2 fruit fly cellular contexts compared by ENCODE assay signal in the genomic region with DNA sequence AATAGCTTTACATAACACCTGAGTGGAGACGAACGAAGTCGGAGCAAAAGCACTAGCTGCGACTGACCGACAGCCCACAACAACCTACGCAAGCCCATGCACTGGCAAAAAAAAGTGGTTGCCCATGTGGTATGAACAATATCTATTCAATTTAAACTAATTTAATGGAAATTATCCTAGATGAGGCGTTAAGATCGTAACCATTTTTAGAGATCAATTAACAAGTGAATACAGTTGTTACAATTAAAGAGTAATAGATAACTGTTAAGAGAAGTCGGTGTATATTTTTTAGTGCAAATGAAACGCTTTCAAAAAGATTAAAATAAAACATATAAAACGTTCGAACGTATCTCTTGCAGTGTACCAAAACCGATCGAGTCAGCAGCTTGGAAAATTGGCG.
TF ChIP-seq lines count a peak whose summit lies in the region.

No protein-coding gene starts in this region.

TF ChIP-seq in whole organism, embryonic, 481 proteins besides CTCF, POLR2A, EP300 and RAD21 (continued from another document and continues in another):
- TF ChIP-seq MESR4 (GFP tag; optimal IDR thresholded peaks at IDR 0.05; lab: Kevin White, UChicago) (no peak), Dek (tag; optimal IDR thresholded peaks at IDR 0.05; lab: Kevin White, UChicago) (peak; percentile 5), CG13296 (GFP tag; optimal IDR thresholded peaks at IDR 0.05; lab: Kevin White, UChicago) (no peak), ro (GFP tag; IDR thresholded peaks at IDR 0.05; lab: Robert Waterston, UW) (no peak), Hand (GFP tag; optimal IDR thresholded peaks at IDR 0.05; lab: Kevin White, UChicago) (no peak), pfk (GFP tag; optimal IDR thresholded peaks at IDR 0.05; lab: Kevin White, UChicago) (no peak), CG18262 (tag; optimal IDR thresholded peaks at IDR 0.05; lab: Kevin White, UChicago) (peak; percentile 71), sqz (GFP tag; optimal IDR thresholded peaks at IDR 0.05; lab: Kevin White, UChicago) (no peak), CG12104 (GFP tag; optimal IDR thresholded peaks at IDR 0.05; lab: Kevin White, UChicago) (peak; percentile 11), CG30403 (GFP tag; optimal IDR thresholded peaks at IDR 0.05; lab: Kevin White, UChicago) (peak; percentile 46), shn (GFP tag; optimal IDR thresholded peaks at IDR 0.05; lab: Kevin White, UChicago) (no peak), Optix (GFP tag; IDR thresholded peaks at IDR 0.05; lab: Robert Waterston, UW) (no peak), nmo (GFP tag; optimal IDR thresholded peaks at IDR 0.05; lab: Kevin White, UChicago) (peak; percentile 68), chn (GFP tag; optimal IDR thresholded peaks at IDR 0.05; lab: Kevin White, UChicago) (peak; percentile 25), CG9215 (GFP tag; IDR thresholded peaks at IDR 0.05; lab: Robert Waterston, UW) (no peak), Dad (GFP tag; optimal IDR thresholded peaks at IDR 0.05; lab: Kevin White, UChicago) (no peak), Atf-2 (GFP tag; optimal IDR thresholded peaks at IDR 0.05; lab: Kevin White, UChicago) (no peak), klu (GFP tag; IDR thresholded peaks at IDR 0.05; lab: Robert Waterston, UW) (no peak), fd96Cb (tag; optimal IDR thresholded peaks at IDR 0.05; lab: Kevin White, UChicago) (peak; percentile 69), Nf-YA (GFP tag; IDR thresholded peaks at IDR 0.05; lab: Robert Waterston, UW) (no peak), eve (GFP tag; optimal IDR thresholded peaks at IDR 0.05; lab: Kevin White, UChicago) (no peak), CG8388 (GFP tag; optimal IDR thresholded peaks at IDR 0.05; lab: Kevin White, UChicago) (peak; percentile 63), CG4328 (GFP tag; optimal IDR thresholded peaks at IDR 0.05; lab: Kevin White, UChicago) (peak; percentile 32), CG1529 (GFP tag; optimal IDR thresholded peaks at IDR 0.05; lab: Kevin White, UChicago) (peak; percentile 55), crp (GFP tag; optimal IDR thresholded peaks at IDR 0.05; lab: Kevin White, UChicago) (no peak), da (GFP tag; optimal IDR thresholded peaks at IDR 0.05; lab: Kevin White, UChicago) (no peak), CG34224 (GFP tag; IDR thresholded peaks at IDR 0.05; lab: Robert Waterston, UW; ENCODE audit: partially characterized antibody) (no peak), zfh1 (GFP tag; IDR thresholded peaks at IDR 0.05; lab: Robert Waterston, UW) (peak; percentile 46; the same call in 1 of the 3 replicates), CG12659 (GFP tag; optimal IDR thresholded peaks at IDR 0.05; lab: Kevin White, UChicago) (no peak), Asciz (GFP tag; optimal IDR thresholded peaks at IDR 0.05; lab: Kevin White, UChicago) (peak; percentile 71), CG43689 (GFP tag; IDR thresholded peaks at IDR 0.05; lab: Robert Waterston, UW) (no peak), NfI (GFP tag; optimal IDR thresholded peaks at IDR 0.05; lab: Kevin White, UChicago) (peak; percentile 26), HLH4C (GFP tag; IDR thresholded peaks at IDR 0.05; lab: Robert Waterston, UW; ENCODE audit: partially characterized antibody) (no peak), Nf-YB (GFP tag; optimal IDR thresholded peaks at IDR 0.05; lab: Kevin White, UChicago) (peak; percentile 21), bcd (GFP tag; optimal IDR thresholded peaks at IDR 0.05; lab: Kevin White, UChicago) (peak; percentile 11), psq (GFP tag; optimal IDR thresholded peaks at IDR 0.05; lab: Kevin White, UChicago) (no peak), vnd (GFP tag; IDR thresholded peaks at IDR 0.05; lab: Robert Waterston, UW; ENCODE audit: partially characterized antibody) (no peak), croc (GFP tag; conservative IDR thresholded peaks at IDR 0.05; lab: Robert Waterston, UW) (peak; percentile 25; the same call in 1 of the 3 replicates), CG16813 (GFP tag; IDR thresholded peaks at IDR 0.05; lab: Robert Waterston, UW; ENCODE audit: partially characterized antibody) (no peak), stwl (tag; optimal IDR thresholded peaks at IDR 0.05; lab: Kevin White, UChicago) (no peak), CG32767 (GFP tag; IDR thresholded peaks at IDR 0.05; lab: Robert Waterston, UW) (0 out of 2 replicates have a peak, but pooled peaks have one; percentile 16), CG7357 (GFP tag; IDR thresholded peaks at IDR 0.05; lab: Robert Waterston, UW) (0 out of 3 replicates have a peak, but pooled peaks have one; percentile 34), CG13894 (tag; optimal IDR thresholded peaks at IDR 0.05; lab: Kevin White, UChicago) (no peak), CG9876 (GFP tag; optimal IDR thresholded peaks at IDR 0.05; lab: Kevin White, UChicago) (no peak), Trl (optimal IDR thresholded peaks at IDR 0.05; lab: Kevin White, UChicago) (no peak), Trl (GFP tag; optimal IDR thresholded peaks at IDR 0.05; lab: Kevin White, UChicago) (no peak), trem (tag; optimal IDR thresholded peaks at IDR 0.05; lab: Kevin White, UChicago) (peak; percentile 19), Mrtf (GFP tag; IDR thresholded peaks at IDR 0.05; lab: Robert Waterston, UW) (no peak), CG16863 (GFP tag; optimal IDR thresholded peaks at IDR 0.05; lab: Kevin White, UChicago) (no peak), CG14965 (GFP tag; optimal IDR thresholded peaks at IDR 0.05; lab: Kevin White, UChicago; ENCODE audit: borderline replicate concordance) (no peak), Hey (tag; optimal IDR thresholded peaks at IDR 0.05; lab: Kevin White, UChicago) (no peak), CG2202 (tag; optimal IDR thresholded peaks at IDR 0.05; lab: Kevin White, UChicago) (no peak), CG4282 (GFP tag; optimal IDR thresholded peaks at IDR 0.05; lab: Kevin White, UChicago) (no peak), vfl (GFP tag; optimal IDR thresholded peaks at IDR 0.05; lab: Kevin White, UChicago) (no peak), peb (GFP tag; IDR thresholded peaks at IDR 0.05; lab: Robert Waterston, UW) (no peak), CG10366 (GFP tag; IDR thresholded peaks at IDR 0.05; lab: Robert Waterston, UW) (0 out of 2 replicates have a peak, but pooled peaks have one; percentile 12), YL-1 (GFP tag; optimal IDR thresholded peaks at IDR 0.05; lab: Kevin White, UChicago) (no peak), Rx (GFP tag; IDR thresholded peaks at IDR 0.05; lab: Robert Waterston, UW) (0 out of 2 replicates have a peak, but pooled peaks have one; percentile 36), sisA (GFP tag; IDR thresholded peaks at IDR 0.05; lab: Robert Waterston, UW) (peak; percentile 36), CG9437 (GFP tag; optimal IDR thresholded peaks at IDR 0.05; lab: Kevin White, UChicago) (peak; percentile 47), gcm (GFP tag; optimal IDR thresholded peaks at IDR 0.05; lab: Kevin White, UChicago) (peak; percentile 58), NC2β (GFP tag; optimal IDR thresholded peaks at IDR 0.05; lab: Kevin White, UChicago) (no peak), ERR (GFP tag; optimal IDR thresholded peaks at IDR 0.05; lab: Kevin White, UChicago) (no peak), yki (optimal IDR thresholded peaks at IDR 0.05; lab: Kevin White, UChicago) (no peak)

TF ChIP-seq in whole organism, prepupa, 60 proteins besides CTCF, POLR2A, EP300 and RAD21 (continued from another document):
- peak in 1 of 2 experiments; percentile 81 for TF ChIP-seq salr (GFP tag; optimal IDR thresholded peaks at IDR 0.05; lab: Kevin White, UChicago)
- peak; percentile 13 for TF ChIP-seq Hr39 (GFP tag; optimal IDR thresholded peaks at IDR 0.05; lab: Kevin White, UChicago)
- TF ChIP-seq OdsH (GFP tag; optimal IDR thresholded peaks at IDR 0.05; lab: Kevin White, UChicago), result peak; percentile 79
- TF ChIP-seq CG34406 (GFP tag; optimal IDR thresholded peaks at IDR 0.05; lab: Kevin White, UChicago), result peak; percentile 2
- TF ChIP-seq CG11762 (GFP tag; optimal IDR thresholded peaks at IDR 0.05; lab: Kevin White, UChicago; ENCODE audit: insufficient read depth), result peak; percentile 42
- peak; percentile 25 for TF ChIP-seq Smox (GFP tag; optimal IDR thresholded peaks at IDR 0.05; lab: Kevin White, UChicago)
- TF ChIP-seq spab (GFP tag; optimal IDR thresholded peaks at IDR 0.05; lab: Kevin White, UChicago), result peak; percentile 24
- TF ChIP-seq dac (GFP tag; optimal IDR thresholded peaks at IDR 0.05; lab: Kevin White, UChicago), result peak; percentile 48
- peak; percentile 77 for TF ChIP-seq svp (GFP tag; lab: Kevin White, UChicago)
- TF ChIP-seq CG6854 (GFP tag; optimal IDR thresholded peaks at IDR 0.05; lab: Kevin White, UChicago), result no peak
- TF ChIP-seq CG10669 (GFP tag; optimal IDR thresholded peaks at IDR 0.05; lab: Kevin White, UChicago), result no peak
- no peak for TF ChIP-seq Sox15 (GFP tag; optimal IDR thresholded peaks at IDR 0.05; lab: Kevin White, UChicago)
- peak; percentile 26 for TF ChIP-seq lz (GFP tag; optimal IDR thresholded peaks at IDR 0.05; lab: Kevin White, UChicago)
- TF ChIP-seq pdm3 (GFP tag; optimal IDR thresholded peaks at IDR 0.05; lab: Kevin White, UChicago), result peak; percentile 78
- TF ChIP-seq CG6792 (GFP tag; optimal IDR thresholded peaks at IDR 0.05; lab: Kevin White, UChicago), result peak; percentile 40
- TF ChIP-seq fkh (GFP tag; optimal IDR thresholded peaks at IDR 0.05; lab: Kevin White, UChicago), result no peak
- TF ChIP-seq CG4318 (GFP tag; optimal IDR thresholded peaks at IDR 0.05; lab: Kevin White, UChicago), result peak; percentile 84
- peak; percentile 70 for TF ChIP-seq net (GFP tag; optimal IDR thresholded peaks at IDR 0.05; lab: Kevin White, UChicago)
- TF ChIP-seq CG1621 (tag; optimal IDR thresholded peaks at IDR 0.05; lab: Kevin White, UChicago), result peak; percentile 11
- no peak for TF ChIP-seq Ets21C (GFP tag; optimal IDR thresholded peaks at IDR 0.05; lab: Kevin White, UChicago)
- peak; percentile 89 for TF ChIP-seq CG15336 (GFP tag; IDR thresholded peaks at IDR 0.05; lab: Robert Waterston, UW)
- peak; percentile 46 for TF ChIP-seq CG16779 (tag; optimal IDR thresholded peaks at IDR 0.05; lab: Kevin White, UChicago)
- TF ChIP-seq CG3919 (GFP tag; optimal IDR thresholded peaks at IDR 0.05; lab: Kevin White, UChicago), result peak; percentile 74
- peak; percentile 68 for TF ChIP-seq Gug (GFP tag; IDR thresholded peaks at IDR 0.05; lab: Robert Waterston, UW)
- TF ChIP-seq Met (GFP tag; optimal IDR thresholded peaks at IDR 0.05; lab: Kevin White, UChicago), result peak; percentile 36
- peak; percentile 78 for TF ChIP-seq Sox14 (GFP tag; optimal IDR thresholded peaks at IDR 0.05; lab: Kevin White, UChicago)
- no peak for TF ChIP-seq Sox102F (GFP tag; optimal IDR thresholded peaks at IDR 0.05; lab: Kevin White, UChicago)
- peak; percentile 2 for TF ChIP-seq CG8632 (GFP tag; optimal IDR thresholded peaks at IDR 0.05; lab: Kevin White, UChicago)
- no peak for TF ChIP-seq Hr38 (GFP tag; optimal IDR thresholded peaks at IDR 0.05; lab: Kevin White, UChicago)
- peak; percentile 77 for TF ChIP-seq eg (GFP tag; IDR thresholded peaks at IDR 0.05; lab: Robert Waterston, UW)
- peak; percentile 45 for TF ChIP-seq CG6808 (GFP tag; optimal IDR thresholded peaks at IDR 0.05; lab: Kevin White, UChicago)
- TF ChIP-seq Eip93F (GFP tag; optimal IDR thresholded peaks at IDR 0.05; lab: Kevin White, UChicago), result no peak
- TF ChIP-seq acj6 (GFP tag; optimal IDR thresholded peaks at IDR 0.05; lab: Kevin White, UChicago), result peak; percentile 63
- TF ChIP-seq CG32006 (GFP tag; optimal IDR thresholded peaks at IDR 0.05; lab: Kevin White, UChicago), result peak; percentile 90
- TF ChIP-seq CG6276 (GFP tag; optimal IDR thresholded peaks at IDR 0.05; lab: Kevin White, UChicago), result peak; percentile 91
- peak; percentile 69 for TF ChIP-seq CG6163 (GFP tag; IDR thresholded peaks at IDR 0.05; lab: Robert Waterston, UW)
- peak; percentile 19 for TF ChIP-seq dsx (GFP tag; optimal IDR thresholded peaks at IDR 0.05; lab: Kevin White, UChicago; ENCODE audit: poor library complexity, severe bottlenecking)
- peak; percentile 62 for TF ChIP-seq Eip75B (GFP tag; optimal IDR thresholded peaks at IDR 0.05; lab: Kevin White, UChicago)
